Worm (Caenorhabditis elegans): ENCODE measurements around the gene flp-6.

DNA sequence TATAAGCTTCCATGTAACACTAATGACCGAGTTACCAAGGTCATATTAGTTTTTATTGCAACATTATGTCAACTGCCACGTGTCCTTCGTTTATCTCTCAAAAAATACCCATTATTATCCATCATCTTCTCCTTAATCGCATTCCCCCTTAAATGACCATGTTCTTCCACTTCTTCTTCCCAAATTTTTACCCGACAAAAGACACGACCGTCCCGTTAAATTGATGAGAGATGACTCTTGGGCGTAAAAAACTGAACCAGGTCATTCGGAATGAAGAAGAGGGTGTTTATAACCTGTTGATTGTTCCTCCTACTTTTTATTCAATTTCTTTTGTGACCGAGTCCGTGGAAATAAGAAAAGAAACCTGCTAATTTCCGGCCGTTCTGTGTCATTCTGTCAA, 27.2 kb upstream of the flp-6 start:
- TF ChIP-seq sdz-38 (tag; optimal IDR thresholded peaks at IDR 0.05) (no peak), attf-5 (GFP tag; optimal IDR thresholded peaks at IDR 0.05) (no peak)
